Worm (Caenorhabditis elegans) whole organism, mixed stage, embryonic: ENCODE measurements around the gene clec-151.

ENCODE experiments used
- ces-1 ChIP-seq: fragments of 150-350 bp; optimal IDR thresholded peaks from 2 replicates; lab custom pipeline; 2014; ENCODE audit warnings: missing biosample characterization, missing genetic modification reagents, missing genetic modification characterization
- lin-32 ChIP-seq: fragments of 200-800 bp; sonication (Bioruptor generic); optimal IDR thresholded peaks from 2 replicates; lab custom pipeline; 2018; ENCODE audit warnings: mild to moderate bottlenecking, missing genetic modification characterization, missing compliant biosample characterization
- lsy-2 ChIP-seq: fragments of 150-350 bp; optimal IDR thresholded peaks from 2 replicates; lab custom pipeline; 2014; ENCODE audit warnings: missing biosample characterization, missing genetic modification characterization
- nhr-12 ChIP-seq: fragments of 150-350 bp; optimal IDR thresholded peaks from 2 replicates; lab custom pipeline; 2014; ENCODE audit warnings: missing biosample characterization, missing genetic modification characterization
- nhr-2 ChIP-seq: fragments of 150-350 bp; optimal IDR thresholded peaks from 2 replicates; lab custom pipeline; 2014; ENCODE audit warnings: missing biosample characterization, missing genetic modification characterization
- pha-4 ChIP-seq: fragments of 150-350 bp; optimal IDR thresholded peaks from 2 replicates; lab custom pipeline; 2018; ENCODE audit warnings: missing biosample characterization, missing genetic modification reagents, missing genetic modification characterization
- snpc-4 ChIP-seq: fragments of 150-350 bp; optimal IDR thresholded peaks from 2 replicates; lab custom pipeline; 2014; ENCODE audit warnings: missing biosample characterization, missing genetic modification characterization

- no peak for TF ChIP-seq lsy-2 (tag; lab: Kevin White, UChicago)
- no peak for TF ChIP-seq snpc-4 (tag; lab: Kevin White, UChicago)
- no peak for TF ChIP-seq pha-4 (tag; lab: Kevin White, UChicago)
- no peak for TF ChIP-seq nhr-2 (tag; lab: Kevin White, UChicago)
- no peak for TF ChIP-seq ces-1 (GFP tag; lab: Kevin White, UChicago)
- TF ChIP-seq nhr-12: no peak
- no peak for TF ChIP-seq lin-32 (GFP tag; lab: Kevin White, UChicago)
These were observed 12.1 kb upstream of the clec-151 start, which contains the start of gene lips-3 for ce11 chrIII:4616071-4616571.
